Fruit fly (Drosophila melanogaster) whole organism, prepupa: ENCODE measurements around the gene CG42671.

Experiments used
- CG10631 ChIP-seq: fragments of 200-800 bp; sonication (Bioruptor generic); optimal IDR thresholded peaks from 2 replicates; lab custom pipeline; 2016; ENCODE audit warnings: missing biosample characterization, missing genetic modification characterization
- CG10669 ChIP-seq: fragments of 200-800 bp; sonication (Bioruptor generic); optimal IDR thresholded peaks from 3 replicates; lab custom pipeline; 2018; ENCODE audit warnings: missing biosample characterization, mild to moderate bottlenecking, missing genetic modification characterization, moderate library complexity
- CG11902 ChIP-seq: fragments of 200-800 bp; sonication (Bioruptor generic); optimal IDR thresholded peaks from 3 replicates; lab custom pipeline; 2016; ENCODE audit warnings: missing biosample characterization, missing genetic modification characterization
- CG15336 ChIP-seq: fragments of 200-800 bp; sonication (Bioruptor generic); IDR thresholded peaks from 2 replicates; pipeline ENCODE4 v1.3.6; 2022; ENCODE audit warnings: missing biosample characterization, missing genetic modification characterization
- CG1621 ChIP-seq: fragments of 200-800 bp; sonication (Bioruptor generic); optimal IDR thresholded peaks from 3 replicates; lab custom pipeline; 2018; ENCODE audit warnings: missing biosample characterization, mild to moderate bottlenecking, missing genetic modification characterization
- CG16779 ChIP-seq: fragments of 200-800 bp; sonication (Bioruptor generic); optimal IDR thresholded peaks from 3 replicates; lab custom pipeline; 2017; ENCODE audit warnings: missing biosample characterization, mild to moderate bottlenecking, missing genetic modification characterization
- CG3032 ChIP-seq: fragments of 200-800 bp; optimal IDR thresholded peaks from 2 replicates; lab custom pipeline; 2019; ENCODE audit warnings: missing biosample characterization, mild to moderate bottlenecking, missing genetic modification characterization, moderate library complexity
- CG31627 ChIP-seq: fragments of 200-800 bp; sonication (Bioruptor generic); optimal IDR thresholded peaks from 3 replicates; lab custom pipeline; 2016; ENCODE audit warnings: missing biosample characterization, missing genetic modification characterization
- CG32006 ChIP-seq: fragments of 200-800 bp; sonication (Bioruptor generic); optimal IDR thresholded peaks from 3 replicates; lab custom pipeline; 2017; ENCODE audit warnings: missing biosample characterization, mild to moderate bottlenecking, missing genetic modification characterization
- CG34406 ChIP-seq: fragments of 200-800 bp; sonication (Bioruptor generic); optimal IDR thresholded peaks from 3 replicates; lab custom pipeline; 2016; ENCODE audit warnings: missing biosample characterization, missing genetic modification characterization
- CG3919 ChIP-seq: fragments of 200-800 bp; sonication (Bioruptor generic); optimal IDR thresholded peaks from 3 replicates; lab custom pipeline; 2016; ENCODE audit warnings: missing biosample characterization, missing genetic modification characterization
- CG4318 ChIP-seq: fragments of 200-800 bp; sonication (Bioruptor generic); optimal IDR thresholded peaks from 3 replicates; lab custom pipeline; 2017; ENCODE audit warnings: missing biosample characterization, mild to moderate bottlenecking, missing genetic modification characterization
- CG6163 ChIP-seq: fragments of 200-800 bp; sonication (Bioruptor generic); IDR thresholded peaks from 3 replicates; pipeline ENCODE4 v1.3.6; 2022; ENCODE audit warnings: missing biosample characterization, missing genetic modification characterization
- CG6792 ChIP-seq: fragments of 200-800 bp; sonication (Bioruptor generic); optimal IDR thresholded peaks from 3 replicates; lab custom pipeline; 2016; ENCODE audit warnings: missing biosample characterization, missing genetic modification characterization
- CG6808 ChIP-seq: fragments of 200-800 bp; sonication (Bioruptor generic); optimal IDR thresholded peaks from 3 replicates; lab custom pipeline; 2017; ENCODE audit warnings: missing biosample characterization, missing genetic modification characterization, mild to moderate bottlenecking, moderate library complexity, missing genetic modification reagents
- CG6854 ChIP-seq: fragments of 200-800 bp; sonication (Bioruptor generic); optimal IDR thresholded peaks from 2 replicates; lab custom pipeline; 2017; ENCODE audit warnings: missing biosample characterization, mild to moderate bottlenecking, missing genetic modification characterization
- CG7368 ChIP-seq: fragments of 200-800 bp; sonication (Bioruptor generic); optimal IDR thresholded peaks from 3 replicates; lab custom pipeline; 2016; ENCODE audit warnings: missing biosample characterization, missing genetic modification characterization
- CG8119 ChIP-seq: fragments of 200-800 bp; sonication (Bioruptor generic); IDR thresholded peaks from 3 replicates; pipeline ENCODE4 v1.3.6; 2022; ENCODE audit warnings: missing biosample characterization, missing genetic modification characterization
- CG8632 ChIP-seq: fragments of 200-800 bp; sonication (Bioruptor generic); optimal IDR thresholded peaks from 3 replicates; lab custom pipeline; 2016; ENCODE audit warnings: missing biosample characterization, missing genetic modification characterization
- CG9139 ChIP-seq: fragments of 200-800 bp; sonication (Bioruptor generic); optimal IDR thresholded peaks from 3 replicates; lab custom pipeline; 2017; ENCODE audit warnings: missing biosample characterization, mild to moderate bottlenecking, missing genetic modification characterization
- Eip75B ChIP-seq: fragments of 200-800 bp; sonication (Bioruptor generic); optimal IDR thresholded peaks from 3 replicates; lab custom pipeline; 2016; ENCODE audit warnings: missing biosample characterization, missing genetic modification characterization
- Eip78C ChIP-seq: fragments of 200-800 bp; sonication (Bioruptor generic); peaks from one replicate; lab custom pipeline; 2016; ENCODE audit warnings: missing biosample characterization, missing genetic modification characterization
- Eip93F ChIP-seq: fragments of 200-800 bp; sonication (Bioruptor generic); optimal IDR thresholded peaks from 2 replicates; lab custom pipeline; 2016; ENCODE audit warnings: missing biosample characterization, mild to moderate bottlenecking, missing genetic modification characterization
- Ets96B ChIP-seq: fragments of 200-800 bp; optimal IDR thresholded peaks from 2 replicates; lab custom pipeline; 2019; ENCODE audit warnings: missing biosample characterization, mild to moderate bottlenecking, missing genetic modification characterization, moderate library complexity
- Gug ChIP-seq: fragments of 200-800 bp; sonication (Bioruptor generic); IDR thresholded peaks from 2 replicates; pipeline ENCODE4 v1.3.6; 2022; ENCODE audit warnings: missing biosample characterization, missing genetic modification characterization
- Hr39 ChIP-seq: fragments of 200-800 bp; sonication (Bioruptor generic); optimal IDR thresholded peaks from 2 replicates; lab custom pipeline; 2016; ENCODE audit warnings: missing biosample characterization, missing genetic modification characterization
- Hr4 ChIP-seq: fragments of 200-800 bp; sonication (Bioruptor generic); optimal IDR thresholded peaks from 3 replicates; lab custom pipeline; 2016; ENCODE audit warnings: missing biosample characterization, missing genetic modification characterization
- Lpt ChIP-seq: fragments of 200-800 bp; sonication (Bioruptor generic); optimal IDR thresholded peaks from 3 replicates; lab custom pipeline; 2016; ENCODE audit warnings: missing biosample characterization, missing genetic modification characterization
- Met ChIP-seq: fragments of 200-800 bp; sonication (Bioruptor generic); optimal IDR thresholded peaks from 3 replicates; lab custom pipeline; 2016; ENCODE audit warnings: missing biosample characterization, missing genetic modification characterization
- OdsH ChIP-seq: fragments of 200-800 bp; sonication (Bioruptor generic); optimal IDR thresholded peaks from 3 replicates; lab custom pipeline; 2016; ENCODE audit warnings: missing biosample characterization, missing genetic modification characterization
- Smox ChIP-seq: fragments of 200-800 bp; sonication (Bioruptor generic); optimal IDR thresholded peaks from 3 replicates; lab custom pipeline; 2016; ENCODE audit warnings: missing biosample characterization, missing genetic modification characterization
- Sox102F ChIP-seq: fragments of 200-800 bp; sonication (Bioruptor generic); optimal IDR thresholded peaks from 2 replicates; lab custom pipeline; 2016; ENCODE audit warnings: missing biosample characterization, mild to moderate bottlenecking, missing genetic modification characterization
- Sox14 ChIP-seq: fragments of 200-800 bp; sonication (Bioruptor generic); optimal IDR thresholded peaks from 3 replicates; lab custom pipeline; 2016; ENCODE audit warnings: missing biosample characterization, missing genetic modification characterization
- Sox15 ChIP-seq: fragments of 200-800 bp; sonication (Bioruptor generic); optimal IDR thresholded peaks from 3 replicates; lab custom pipeline; 2016; ENCODE audit warnings: missing biosample characterization, missing genetic modification characterization
- achi ChIP-seq: fragments of 200-800 bp; sonication (Bioruptor generic); optimal IDR thresholded peaks from 3 replicates; lab custom pipeline; 2016; ENCODE audit warnings: missing biosample characterization, missing genetic modification characterization
- dsx ChIP-seq: fragments of 200-800 bp; optimal IDR thresholded peaks from 3 replicates; lab custom pipeline; 2019; ENCODE audit warnings: missing biosample characterization, mild to moderate bottlenecking, missing genetic modification characterization, moderate library complexity; ENCODE audit not compliant: poor library complexity, severe bottlenecking
- fd59A ChIP-seq: fragments of 200-800 bp; sonication (Bioruptor generic); optimal IDR thresholded peaks from 2 replicates; lab custom pipeline; 2017; ENCODE audit warnings: missing biosample characterization, mild to moderate bottlenecking, missing genetic modification characterization, missing genetic modification reagents
- fd85E ChIP-seq: fragments of 200-800 bp; sonication (Bioruptor generic); optimal IDR thresholded peaks from 3 replicates; lab custom pipeline; 2016; ENCODE audit warnings: missing biosample characterization, missing genetic modification characterization
- fkh ChIP-seq: fragments of 200-800 bp; sonication (Bioruptor generic); optimal IDR thresholded peaks from 3 replicates; lab custom pipeline; 2017; ENCODE audit warnings: missing biosample characterization, mild to moderate bottlenecking, missing genetic modification characterization, moderate library complexity
- lz ChIP-seq: fragments of 200-800 bp; sonication (Bioruptor generic); optimal IDR thresholded peaks from 3 replicates; lab custom pipeline; 2016; ENCODE audit warnings: missing biosample characterization, missing genetic modification characterization
- net ChIP-seq: fragments of 200-800 bp; sonication (Bioruptor generic); optimal IDR thresholded peaks from 3 replicates; lab custom pipeline; 2016; ENCODE audit warnings: missing biosample characterization, missing genetic modification characterization
- pdm3 ChIP-seq: fragments of 200-800 bp; sonication (Bioruptor generic); optimal IDR thresholded peaks from 3 replicates; lab custom pipeline; 2016; ENCODE audit warnings: missing biosample characterization, missing genetic modification characterization
- spab ChIP-seq: fragments of 200-800 bp; sonication (Bioruptor generic); optimal IDR thresholded peaks from 2 replicates; lab custom pipeline; 2017; ENCODE audit warnings: missing biosample characterization, mild to moderate bottlenecking, missing genetic modification characterization, missing genetic modification reagents
- ss ChIP-seq, 2 experiments: fragments of 200-800 bp; sonication (Bioruptor generic); optimal IDR thresholded peaks; 2 replicates in 1 of 2; 3 replicates in 1 of 2; lab custom pipeline; 2017 to 2018; ENCODE audit warnings: mild to moderate bottlenecking in 2 of 2, missing biosample characterization in 2 of 2, missing genetic modification characterization in 2 of 2, moderate library complexity in 1 of 2
- svp ChIP-seq: fragments of 200-800 bp; sonication (Bioruptor generic); peaks from one replicate; lab custom pipeline; 2016; ENCODE audit warnings: missing biosample characterization, missing genetic modification characterization
- vri ChIP-seq: fragments of 200-800 bp; sonication (Bioruptor generic); optimal IDR thresholded peaks from 3 replicates; lab custom pipeline; 2016; ENCODE audit warnings: missing biosample characterization, mild to moderate bottlenecking, missing genetic modification characterization

Gene CG42671

DNA sequence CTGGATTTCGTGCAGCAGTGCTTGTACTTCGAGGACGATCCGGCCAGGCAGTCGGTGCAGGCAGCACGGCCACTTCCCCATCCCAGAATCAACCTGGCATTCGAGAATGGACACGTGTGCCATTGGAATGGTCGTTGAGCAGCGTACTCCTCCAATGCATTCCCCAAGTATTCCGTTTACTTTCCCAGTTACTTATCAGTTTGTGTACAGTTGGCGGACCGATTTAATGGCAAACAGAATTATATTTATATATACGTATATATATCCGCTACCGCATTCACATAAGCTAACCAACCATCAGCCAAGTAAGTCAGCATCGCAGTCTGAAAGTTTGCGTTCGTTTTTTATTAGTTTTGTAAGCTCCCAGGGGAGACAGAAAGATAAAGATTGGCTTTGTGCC lies 662 bp upstream of the CG42671 start:
- TF ChIP-seq CG6854 (GFP tag; lab: Kevin White, UChicago) (peak; percentile 13), CG6808 (GFP tag; lab: Kevin White, UChicago) (peak; percentile 38), CG9139 (GFP tag; lab: Kevin White, UChicago) (peak; percentile 21), vri (GFP tag; lab: Kevin White, UChicago) (no peak), ss (GFP tag; optimal IDR thresholded peaks at IDR 0.05; lab: Kevin White, UChicago) (peak; percentile 27 to 63), CG8632 (GFP tag; lab: Kevin White, UChicago) (no peak), Eip78C (GFP tag; lab: Kevin White, UChicago) (peak; percentile 67), CG1621 (tag; lab: Kevin White, UChicago) (peak; percentile 4)

DNA sequence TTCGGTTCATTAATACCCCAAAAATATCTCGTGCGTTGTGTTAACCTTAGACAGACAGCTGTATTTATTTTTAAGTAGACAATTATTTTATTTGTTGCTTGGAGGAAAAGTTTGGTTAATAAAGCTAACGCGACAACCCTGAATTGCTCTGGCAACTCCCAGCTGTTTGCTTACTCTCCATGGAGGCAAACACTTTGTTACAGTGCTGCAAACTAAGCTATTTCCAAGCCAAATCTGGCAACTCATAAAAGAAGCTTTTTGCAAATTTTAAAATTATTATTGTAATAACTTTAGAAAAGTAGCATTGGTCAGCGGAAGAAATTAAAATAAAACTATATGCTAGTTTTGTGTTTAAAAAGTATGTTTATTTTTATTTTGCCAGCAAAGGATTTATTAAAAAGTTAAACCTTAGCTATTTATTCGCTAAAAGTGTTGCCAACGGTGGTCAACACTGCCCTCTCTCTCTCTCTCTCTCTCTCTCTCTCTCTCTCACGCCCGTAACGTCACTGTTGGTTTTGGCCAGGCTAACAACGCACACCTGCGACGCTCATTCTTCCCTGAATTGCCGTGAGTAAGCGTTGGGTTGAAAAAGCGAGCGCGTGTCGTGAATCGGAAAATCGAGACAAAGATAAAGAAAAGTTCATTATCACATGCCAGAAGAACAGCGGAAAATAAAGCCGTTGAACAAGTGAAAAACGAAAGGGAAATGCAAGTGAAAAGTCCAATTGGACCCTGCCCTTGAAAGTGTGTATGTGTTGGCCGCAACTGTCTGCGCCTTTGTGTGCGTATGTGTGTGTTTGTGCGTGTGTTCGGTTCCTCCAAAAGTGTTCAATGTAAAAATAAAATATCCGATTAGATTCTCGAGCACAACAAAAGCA lies 1.2 kb downstream of the CG42671 start:
- peak; percentile 91 for TF ChIP-seq OdsH
- TF ChIP-seq net: peak; percentile 95
- peak; percentile 91 for TF ChIP-seq CG32006
- peak; percentile 95 for TF ChIP-seq Sox102F
- peak; percentile 96 for TF ChIP-seq Eip75B (GFP tag; lab: Kevin White, UChicago)
- TF ChIP-seq Hr39 (GFP tag; lab: Kevin White, UChicago): peak; percentile 96
- TF ChIP-seq CG6808 (GFP tag; lab: Kevin White, UChicago): peak; percentile 87
- TF ChIP-seq dsx (GFP tag; lab: Kevin White, UChicago): peak; percentile 78
- TF ChIP-seq CG4318: no peak
- TF ChIP-seq Sox15 (GFP tag; lab: Kevin White, UChicago): peak; percentile 86
- TF ChIP-seq CG8632 (GFP tag; lab: Kevin White, UChicago): peak; percentile 93
- peak; percentile 84 for TF ChIP-seq Ets96B (tag; lab: Kevin White, UChicago)
- peak; percentile 73 for TF ChIP-seq CG16779 (tag; lab: Kevin White, UChicago)
- TF ChIP-seq achi (GFP tag; lab: Kevin White, UChicago): peak; percentile 94
- peak; percentile 91 for TF ChIP-seq fd85E (GFP tag; lab: Kevin White, UChicago)
- TF ChIP-seq pdm3: peak; percentile 95
- peak; percentile 94 for TF ChIP-seq Smox (GFP tag; lab: Kevin White, UChicago)
- TF ChIP-seq CG34406 (GFP tag; lab: Kevin White, UChicago): peak; percentile 90
- TF ChIP-seq svp (GFP tag; lab: Kevin White, UChicago): peak; percentile 97
- TF ChIP-seq Gug (GFP tag; lab: Robert Waterston, UW): peak; percentile 94
- peak; percentile 96 for TF ChIP-seq CG15336
- TF ChIP-seq Met (GFP tag; lab: Kevin White, UChicago): peak; percentile 94
- peak; percentile 89 for TF ChIP-seq Lpt (GFP tag; lab: Kevin White, UChicago)
- TF ChIP-seq lz: peak; percentile 96
- TF ChIP-seq CG3919 (GFP tag; lab: Kevin White, UChicago): peak; percentile 97
- TF ChIP-seq Hr4 (GFP tag; lab: Kevin White, UChicago): peak; percentile 93
- TF ChIP-seq CG10631: peak; percentile 93
- TF ChIP-seq spab (GFP tag; lab: Kevin White, UChicago): peak; percentile 76
- peak; percentile 84 for TF ChIP-seq Eip93F (GFP tag; lab: Kevin White, UChicago)
- peak; percentile 58 to 81 for TF ChIP-seq ss (GFP tag; optimal IDR thresholded peaks at IDR 0.05; lab: Kevin White, UChicago)
- peak; percentile 96 for TF ChIP-seq CG8119
- TF ChIP-seq CG6792 (GFP tag; lab: Kevin White, UChicago): peak; percentile 96
- peak; percentile 85 for TF ChIP-seq CG1621 (tag; lab: Kevin White, UChicago)
- TF ChIP-seq fd59A (GFP tag; lab: Kevin White, UChicago): peak; percentile 67
- TF ChIP-seq CG6163 (GFP tag; lab: Robert Waterston, UW): peak; percentile 98
- TF ChIP-seq CG31627 (GFP tag; lab: Kevin White, UChicago): peak; percentile 96
- TF ChIP-seq CG9139 (GFP tag; lab: Kevin White, UChicago): peak; percentile 70
- peak; percentile 89 for TF ChIP-seq CG11902
- TF ChIP-seq CG7368 (GFP tag; lab: Kevin White, UChicago): peak; percentile 95
- TF ChIP-seq CG10669 (GFP tag; lab: Kevin White, UChicago): peak; percentile 90
- peak; percentile 83 for TF ChIP-seq CG3032 (tag; lab: Kevin White, UChicago)
- peak; percentile 83 for TF ChIP-seq CG6854 (GFP tag; lab: Kevin White, UChicago)
- TF ChIP-seq Sox14 (GFP tag; lab: Kevin White, UChicago): peak; percentile 97
- TF ChIP-seq fkh (GFP tag; lab: Kevin White, UChicago): peak; percentile 97
